Worm (Caenorhabditis elegans): ENCODE results near the gene B0272.4.
A peak's percentile ranks its signal among the peaks of the same experiment; 100 is the strongest.

The B0272.4 gene

DNA sequence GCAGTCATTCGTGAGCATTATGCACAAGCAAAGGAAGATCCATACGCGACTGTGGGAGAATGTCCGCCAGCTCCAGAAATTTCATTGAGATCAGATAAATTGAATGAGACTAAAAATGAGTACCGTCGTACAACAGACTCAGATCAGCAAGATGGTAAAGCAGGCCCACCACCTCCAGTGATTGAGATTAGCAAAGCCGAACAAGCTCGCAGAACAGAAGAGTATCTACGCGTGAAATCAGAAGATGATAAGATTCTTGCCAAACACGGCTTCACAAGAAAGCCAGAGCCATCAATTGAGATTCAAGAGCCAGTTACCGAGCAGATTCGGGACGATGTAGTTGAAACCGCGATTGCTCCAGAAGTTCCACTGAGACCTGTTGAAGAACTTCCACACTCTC, 10.3 kb upstream of the B0272.4 start:
- TF ChIP-seq madf-10 (tag; optimal IDR thresholded peaks at IDR 0.05) (no peak), sea-2 (GFP tag; IDR thresholded peaks at IDR 0.05) (no peak), tbx-9 (tag; optimal IDR thresholded peaks at IDR 0.05; ENCODE audit: borderline replicate concordance) (no peak), nfya-1 (tag; optimal IDR thresholded peaks at IDR 0.05; ENCODE audit: borderline replicate concordance, insufficient read depth) (no peak), ets-4 (GFP tag; optimal IDR thresholded peaks at IDR 0.05) (no peak), zim-3 (tag; optimal IDR thresholded peaks at IDR 0.05) (no peak)

DNA sequence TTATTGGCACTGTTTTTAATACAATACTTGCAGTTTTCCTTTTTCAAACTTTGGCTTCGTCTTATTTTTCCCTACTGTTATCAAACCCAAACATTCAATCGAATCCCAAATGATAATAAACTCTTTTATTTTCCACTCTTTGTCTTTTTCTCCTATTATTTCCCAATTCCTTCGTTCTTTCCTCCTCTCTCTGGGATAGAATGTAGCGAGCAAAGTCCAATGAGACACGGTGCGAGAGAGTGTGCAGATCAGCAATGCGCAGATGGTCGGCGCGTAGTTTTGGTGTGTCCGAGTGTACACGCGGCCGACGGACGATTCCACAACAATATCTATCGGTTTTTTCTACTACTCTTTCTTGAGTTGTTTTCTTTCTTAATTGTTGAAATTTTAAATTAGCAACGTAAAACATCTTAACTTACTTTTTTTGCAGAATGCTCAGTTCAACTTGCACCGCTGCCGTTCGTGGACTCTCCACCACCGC, 2.8 kb downstream of the B0272.4 start, which contains the start of gene B0272.3:
Gene B0272.3 (plus strand): TSS at position 431 of the 481 bp plus-strand sequence.
- TF ChIP-seq die-1 (tag; optimal IDR thresholded peaks at IDR 0.05): peak; percentile 3
- no peak for TF ChIP-seq B0019.2 (GFP tag; conservative IDR thresholded peaks at IDR 0.05)
- no peak for TF ChIP-seq ceh-40 (GFP tag; IDR thresholded peaks at IDR 0.05)
- TF ChIP-seq let-607 (tag; optimal IDR thresholded peaks at IDR 0.05): peak in 1 of 2 experiments; percentile 69
- TF ChIP-seq nhr-80 (tag; optimal IDR thresholded peaks at IDR 0.05): peak; percentile 79
- TF ChIP-seq snpc-4 (GFP tag; optimal IDR thresholded peaks at IDR 0.05): no peak
- peak in 3 of 4 experiments; percentile 31 to 50 (median 41) for TF ChIP-seq snpc-4 (tag; optimal IDR thresholded peaks at IDR 0.05)
- no peak for TF ChIP-seq ztf-3 (GFP tag; optimal IDR thresholded peaks at IDR 0.05)
- TF ChIP-seq mcd-1 (GFP tag; IDR thresholded peaks at IDR 0.05): no peak
- TF ChIP-seq aptf-2 (GFP tag; conservative IDR thresholded peaks at IDR 0.05): no peak
- no peak for TF ChIP-seq F23B12.7 (tag; optimal IDR thresholded peaks at IDR 0.05; ENCODE audit: insufficient read depth)
- TF ChIP-seq ceh-58 (GFP tag; IDR thresholded peaks at IDR 0.05): no peak
- no peak for TF ChIP-seq ceh-27 (GFP tag; optimal IDR thresholded peaks at IDR 0.05)
- peak; percentile 32 for TF ChIP-seq atf-7 (tag; optimal IDR thresholded peaks at IDR 0.05)
- TF ChIP-seq lin-26 (GFP tag; IDR thresholded peaks at IDR 0.05): no peak
- no peak for TF ChIP-seq rcor-1 (GFP tag; IDR thresholded peaks at IDR 0.05)
- TF ChIP-seq K12H6.12 (tag; optimal IDR thresholded peaks at IDR 0.05): no peak
- TF ChIP-seq lsy-27 (tag; optimal IDR thresholded peaks at IDR 0.05; ENCODE audit: borderline replicate concordance, insufficient read depth): no peak
- TF ChIP-seq D2030.7 (GFP tag; IDR thresholded peaks at IDR 0.05): no peak
- TF ChIP-seq B0336.3 (GFP tag; IDR thresholded peaks at IDR 0.05): peak; percentile 49; the same call in 1 of the 2 replicates
- TF ChIP-seq F57C9.4 (tag; optimal IDR thresholded peaks at IDR 0.05): no peak
- TF ChIP-seq F49E8.2 (tag; optimal IDR thresholded peaks at IDR 0.05; ENCODE audit: insufficient read depth): no peak
- no peak for TF ChIP-seq bed-2 (GFP tag; IDR thresholded peaks at IDR 0.05)
- no peak for TF ChIP-seq lir-1 (GFP tag; conservative IDR thresholded peaks at IDR 0.05)
- no peak for TF ChIP-seq Y67H2A.10 (GFP tag; conservative IDR thresholded peaks at IDR 0.05)
- no peak for TF ChIP-seq F55B11.4 (tag; optimal IDR thresholded peaks at IDR 0.05; ENCODE audit: borderline replicate concordance, insufficient read depth)
- no peak for TF ChIP-seq tlf-1 (GFP tag; optimal IDR thresholded peaks at IDR 0.05)
- no peak for TF ChIP-seq dpl-1 (GFP tag; optimal IDR thresholded peaks at IDR 0.05)
- no peak for TF ChIP-seq him-1 (tag; optimal IDR thresholded peaks at IDR 0.05)
- 0 out of 2 replicates have a peak, but pooled peaks have one; percentile 32 for TF ChIP-seq zfh-2 (GFP tag; conservative IDR thresholded peaks at IDR 0.05)
- TF ChIP-seq F33H1.4 (GFP tag; IDR thresholded peaks at IDR 0.05): no peak
- TF ChIP-seq hmg-1.2 (GFP tag; IDR thresholded peaks at IDR 0.05): no peak
- no peak for TF ChIP-seq attf-3 (GFP tag; conservative IDR thresholded peaks at IDR 0.05)
- no peak for TF ChIP-seq lsl-1 (GFP tag; optimal IDR thresholded peaks at IDR 0.05)
- TF ChIP-seq bed-1 (GFP tag; IDR thresholded peaks at IDR 0.05): no peak
- no peak for TF ChIP-seq ceh-79 (tag; optimal IDR thresholded peaks at IDR 0.05)
- peak; percentile 6 for TF ChIP-seq attf-5 (GFP tag; optimal IDR thresholded peaks at IDR 0.05)
- TF ChIP-seq cebp-1 (GFP tag; IDR thresholded peaks at IDR 0.05): no peak
- peak; percentile 73 for TF ChIP-seq cebp-1 (tag; optimal IDR thresholded peaks at IDR 0.05)
- no peak for TF ChIP-seq nhr-120 (GFP tag; IDR thresholded peaks at IDR 0.05)
- no peak for TF ChIP-seq pbrm-1 (GFP tag; IDR thresholded peaks at IDR 0.05)

Data from whole organism, young adult.